Fruit fly (Drosophila melanogaster) whole organism, embryonic: ENCODE results near the gene CG33647.
A peak's percentile ranks its signal among the peaks of the same experiment; 100 is the strongest.

Experiments used
- Atf-2 ChIP-seq: fragments of 200-800 bp; sonication (Bioruptor generic); optimal IDR thresholded peaks from 2 replicates; lab custom pipeline; 2016; ENCODE audit warnings: missing biosample characterization, missing genetic modification characterization
- CG12104 ChIP-seq: fragments of 200-800 bp; sonication (Bioruptor generic); optimal IDR thresholded peaks from 3 replicates; lab custom pipeline; 2016; ENCODE audit warnings: missing biosample characterization, missing genetic modification characterization
- CG12155 ChIP-seq: fragments of 200-800 bp; sonication (Bioruptor generic); optimal IDR thresholded peaks from 3 replicates; lab custom pipeline; 2016; ENCODE audit warnings: missing biosample characterization, missing genetic modification characterization
- CG13296 ChIP-seq: fragments of 200-800 bp; sonication (Bioruptor generic); optimal IDR thresholded peaks from 3 replicates; lab custom pipeline; 2018; ENCODE audit warnings: missing biosample characterization, mild to moderate bottlenecking, missing genetic modification characterization
- CG13424 ChIP-seq: fragments of 200-800 bp; sonication (Bioruptor generic); optimal IDR thresholded peaks from 2 replicates; lab custom pipeline; 2019; ENCODE audit warnings: missing biosample characterization, mild to moderate bottlenecking, missing genetic modification characterization, moderate library complexity
- CG14050 ChIP-seq: fragments of 200-800 bp; sonication (Bioruptor generic); IDR thresholded peaks from 3 replicates; pipeline ENCODE4 v1.3.6; 2022; ENCODE audit warnings: missing biosample characterization, missing genetic modification characterization
- CG1647 ChIP-seq: fragments of 200-800 bp; sonication (Bioruptor generic); optimal IDR thresholded peaks from 3 replicates; lab custom pipeline; 2016; ENCODE audit warnings: missing biosample characterization, missing genetic modification characterization
- CG16779 ChIP-seq: fragments of 200-800 bp; sonication (Bioruptor generic); IDR thresholded peaks from 2 replicates; pipeline ENCODE4 v1.3.6; 2022; ENCODE audit warnings: missing biosample characterization, missing genetic modification characterization
- CG17361 ChIP-seq: fragments of 200-800 bp; sonication (Bioruptor generic); IDR thresholded peaks from 3 replicates; pipeline ENCODE4 v1.3.6; 2022; ENCODE audit warnings: missing biosample characterization, missing genetic modification characterization
- CG17912 ChIP-seq: fragments of 200-800 bp; sonication (Bioruptor generic); optimal IDR thresholded peaks from 2 replicates; lab custom pipeline; 2018; ENCODE audit warnings: missing biosample characterization, mild to moderate bottlenecking, missing genetic modification characterization
- CG18011 ChIP-seq: fragments of 200-800 bp; sonication (Bioruptor generic); optimal IDR thresholded peaks from 2 replicates; lab custom pipeline; 2017; ENCODE audit warnings: missing biosample characterization, missing genetic modification characterization, mild to moderate bottlenecking, moderate library complexity, missing genotype
- CG3281 ChIP-seq: fragments of 200-800 bp; sonication (Bioruptor generic); optimal IDR thresholded peaks from 3 replicates; lab custom pipeline; 2017; ENCODE audit warnings: missing biosample characterization, mild to moderate bottlenecking, missing genetic modification characterization
- CG6765 ChIP-seq: fragments of 200-800 bp; sonication (Bioruptor generic); optimal IDR thresholded peaks from 3 replicates; lab custom pipeline; 2017; ENCODE audit warnings: missing biosample characterization, mild to moderate bottlenecking, missing genetic modification characterization
- CG9797 ChIP-seq: fragments of 200-800 bp; sonication (Bioruptor generic); optimal IDR thresholded peaks from 3 replicates; lab custom pipeline; 2018; ENCODE audit warnings: missing biosample characterization, mild to moderate bottlenecking, missing genetic modification characterization
- CrebB ChIP-seq: fragments of 200-800 bp; sonication (Bioruptor generic); optimal IDR thresholded peaks from 3 replicates; lab custom pipeline; 2018; ENCODE audit warnings: missing biosample characterization, mild to moderate bottlenecking, missing genetic modification characterization
- D19A ChIP-seq: fragments of 200-800 bp; optimal IDR thresholded peaks from 3 replicates; lab custom pipeline; 2019; ENCODE audit warnings: missing biosample characterization, mild to moderate bottlenecking, missing genetic modification characterization, moderate library complexity
- Doc2 ChIP-seq: fragments of 200-800 bp; sonication (Bioruptor generic); IDR thresholded peaks from 2 replicates; pipeline ENCODE4 v1.3.6; 2022; ENCODE audit warnings: missing biosample characterization, missing genetic modification characterization
- Gug ChIP-seq: fragments of 200-800 bp; sonication (Bioruptor generic); IDR thresholded peaks from 4 replicates; pipeline ENCODE4 v1.3.6; 2022; ENCODE audit warnings: missing biosample characterization, missing genetic modification characterization
- HLHmδ ChIP-seq: fragments of 200-800 bp; sonication (Bioruptor generic); optimal IDR thresholded peaks from 2 replicates; lab custom pipeline; 2018; ENCODE audit warnings: missing biosample characterization, mild to moderate bottlenecking, missing genetic modification characterization, moderate library complexity
- Lpt ChIP-seq: fragments of >200 bp; optimal IDR thresholded peaks from 2 replicates; lab custom pipeline; 2018; ENCODE audit warnings: missing biosample characterization, missing genetic modification characterization
- NFAT ChIP-seq: fragments of 200-800 bp; sonication (Bioruptor generic); IDR thresholded peaks from 2 replicates; pipeline ENCODE4 v1.3.6; 2022; ENCODE audit warnings: missing biosample characterization, missing genetic modification characterization
- Opbp ChIP-seq: fragments of 200-800 bp; sonication (Bioruptor generic); IDR thresholded peaks from 3 replicates; pipeline ENCODE4 v1.3.6; 2022; ENCODE audit warnings: missing biosample characterization, missing genetic modification characterization; ENCODE audit not compliant: partially characterized antibody
- Spps ChIP-seq: fragments of 200-800 bp; sonication (Bioruptor generic); optimal IDR thresholded peaks from 2 replicates; lab custom pipeline; 2018; ENCODE audit warnings: missing biosample characterization, mild to moderate bottlenecking, missing genetic modification characterization
- Xrp1 ChIP-seq: fragments of 200-800 bp; sonication (Bioruptor generic); IDR thresholded peaks from 2 replicates; pipeline ENCODE4 v1.3.6; 2022; ENCODE audit warnings: missing biosample characterization, missing genetic modification characterization
- caup ChIP-seq: fragments of 200-800 bp; sonication (Bioruptor generic); optimal IDR thresholded peaks from 3 replicates; lab custom pipeline; 2017; ENCODE audit warnings: missing biosample characterization, mild to moderate bottlenecking, missing genetic modification characterization, moderate library complexity; ENCODE audit not compliant: severe bottlenecking
- chinmo ChIP-seq: fragments of 200-800 bp; sonication (Bioruptor generic); IDR thresholded peaks from 4 replicates; pipeline ENCODE4 v1.3.6; 2022; ENCODE audit warnings: missing biosample characterization, missing genetic modification characterization; ENCODE audit not compliant: partially characterized antibody
- emc ChIP-seq: fragments of 200-800 bp; sonication (Bioruptor generic); optimal IDR thresholded peaks from 2 replicates; lab custom pipeline; 2016; ENCODE audit warnings: missing biosample characterization, missing genetic modification characterization
- eve ChIP-seq, 2 experiments: fragments of >200 bp; optimal IDR thresholded peaks; 2 replicates each; lab custom pipeline; 2017; ENCODE audit warnings: missing biosample characterization in 2 of 2, missing genetic modification characterization in 2 of 2
- ftz-f1 ChIP-seq: fragments of 200-800 bp; sonication (Bioruptor generic); optimal IDR thresholded peaks from 2 replicates; lab custom pipeline; 2016; ENCODE audit warnings: missing biosample characterization, missing genetic modification characterization
- gcm ChIP-seq: fragments of 200-800 bp; sonication (Bioruptor generic); optimal IDR thresholded peaks from 2 replicates; lab custom pipeline; 2019; ENCODE audit warnings: missing biosample characterization, mild to moderate bottlenecking, missing genetic modification characterization, moderate library complexity
- hb ChIP-seq: fragments of 200-800 bp; sonication (Bioruptor generic); IDR thresholded peaks from 3 replicates; pipeline ENCODE4 v1.3.6; 2022; ENCODE audit warnings: missing biosample characterization, missing genetic modification characterization; ENCODE audit not compliant: partially characterized antibody
- lov ChIP-seq, 2 experiments: fragments of 200-800 bp in 1 of 2; fragments of >200 bp in 1 of 2; sonication (Bioruptor generic) in 1 of 2; IDR thresholded peaks in 1 of 2; optimal IDR thresholded peaks in 1 of 2; 2 replicates in 1 of 2; 3 replicates in 1 of 2; pipeline versions ENCODE4 v1.3.6 to Lab custom; 2017 to 2022; ENCODE audit warnings: missing biosample characterization in 1 of 2, missing genetic modification characterization in 1 of 2
- nmo ChIP-seq: fragments of 200-800 bp; sonication (Bioruptor generic); optimal IDR thresholded peaks from 2 replicates; lab custom pipeline; 2018; ENCODE audit warnings: missing biosample characterization, mild to moderate bottlenecking, missing genetic modification characterization, moderate library complexity
- shn ChIP-seq: fragments of 200-800 bp; sonication (Bioruptor generic); optimal IDR thresholded peaks from 3 replicates; lab custom pipeline; 2016; ENCODE audit warnings: missing biosample characterization, missing genetic modification characterization
- sug ChIP-seq: fragments of 200-800 bp; optimal IDR thresholded peaks from 2 replicates; lab custom pipeline; 2019; ENCODE audit warnings: missing biosample characterization, mild to moderate bottlenecking, missing genetic modification characterization, moderate library complexity
- wek ChIP-seq: fragments of 200-800 bp; sonication (Bioruptor generic); optimal IDR thresholded peaks from 3 replicates; lab custom pipeline; 2018; ENCODE audit warnings: missing biosample characterization, mild to moderate bottlenecking, missing genetic modification characterization, moderate library complexity
- wor ChIP-seq: fragments of 200-800 bp; sonication (Bioruptor generic); IDR thresholded peaks from 2 replicates; pipeline ENCODE4 v1.3.6; 2022; ENCODE audit warnings: missing biosample characterization, missing genetic modification characterization
- zfh2 ChIP-seq: fragments of 200-800 bp; sonication (Bioruptor generic); optimal IDR thresholded peaks from 2 replicates; lab custom pipeline; 2016; ENCODE audit warnings: missing biosample characterization, missing genetic modification characterization

CG33647 gene

DNA sequence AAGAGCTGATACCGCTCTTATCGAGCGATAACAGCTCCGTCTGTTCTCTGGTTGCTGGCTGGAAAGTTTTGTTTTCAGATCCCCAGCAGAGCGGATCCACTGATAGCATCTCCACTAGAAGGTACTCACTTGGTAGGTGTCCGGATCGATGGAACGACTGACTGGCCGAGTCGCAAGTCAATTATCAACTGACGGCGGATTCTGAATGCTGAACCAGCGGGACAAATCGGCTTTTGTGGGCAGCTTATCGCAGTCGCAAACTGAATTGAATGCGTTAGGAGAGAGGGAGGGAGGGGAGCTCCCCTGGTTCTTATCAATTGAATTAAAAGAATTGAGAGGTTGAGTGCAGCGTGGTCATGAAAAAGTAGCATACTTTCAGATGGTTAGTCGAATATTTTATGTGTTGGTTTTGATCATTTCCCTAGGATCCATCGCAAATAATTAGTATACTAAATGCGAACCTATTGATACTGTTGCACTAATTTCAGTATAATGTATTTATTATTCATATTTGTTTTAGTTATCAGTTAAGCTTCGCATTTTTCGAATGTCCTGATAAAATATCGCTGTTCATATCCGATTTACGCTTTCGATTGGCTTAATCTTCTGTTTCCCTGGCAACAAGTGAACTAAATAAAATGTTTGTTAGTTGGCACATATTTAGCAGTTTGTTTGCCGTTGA, 32.7 kb downstream of the CG33647 start, which contains the start of the genes Aldh7A1 and CG14085 (continued):
- TF ChIP-seq Opbp (GFP tag; lab: Robert Waterston, UW) (0 out of 3 replicates have a peak, but pooled peaks have one; percentile 30), CrebB (tag; lab: Kevin White, UChicago) (no peak), CG6765 (GFP tag; lab: Kevin White, UChicago) (no peak), eve (GFP tag; optimal IDR thresholded peaks at IDR 0.05; lab: Kevin White, UChicago) (no peak), CG13424 (tag; lab: Kevin White, UChicago) (no peak), CG9797 (no peak), lov (optimal IDR thresholded peaks at IDR 0.05; lab: Kevin White, UChicago) (no peak), lov (GFP tag; IDR thresholded peaks at IDR 0.05; lab: Robert Waterston, UW) (no peak), emc (GFP tag; lab: Kevin White, UChicago) (no peak), NFAT (peak; percentile 57; the same call in 1 of the 2 replicates), CG12104 (GFP tag; lab: Kevin White, UChicago) (no peak), CG1647 (GFP tag; lab: Kevin White, UChicago) (no peak), CG17912 (GFP tag; lab: Kevin White, UChicago) (peak; percentile 30), wor (GFP tag; lab: Robert Waterston, UW) (no peak), CG16779 (no peak), Atf-2 (GFP tag; lab: Kevin White, UChicago) (no peak), zfh2 (GFP tag; lab: Kevin White, UChicago) (no peak), HLHmδ (no peak), Xrp1 (GFP tag; lab: Robert Waterston, UW) (no peak), CG13296 (no peak), CG17361 (GFP tag; lab: Robert Waterston, UW) (no peak), D19A (tag; lab: Kevin White, UChicago) (no peak), CG18011 (no peak), shn (GFP tag; lab: Kevin White, UChicago) (no peak), Lpt (no peak), caup (no peak), CG3281 (GFP tag; lab: Kevin White, UChicago) (no peak), Spps (no peak), hb (GFP tag; lab: Robert Waterston, UW) (no peak), sug (tag; lab: Kevin White, UChicago) (peak; percentile 100), wek (GFP tag; lab: Kevin White, UChicago) (no peak), ftz-f1 (GFP tag; lab: Kevin White, UChicago) (peak; percentile 36)

DNA sequence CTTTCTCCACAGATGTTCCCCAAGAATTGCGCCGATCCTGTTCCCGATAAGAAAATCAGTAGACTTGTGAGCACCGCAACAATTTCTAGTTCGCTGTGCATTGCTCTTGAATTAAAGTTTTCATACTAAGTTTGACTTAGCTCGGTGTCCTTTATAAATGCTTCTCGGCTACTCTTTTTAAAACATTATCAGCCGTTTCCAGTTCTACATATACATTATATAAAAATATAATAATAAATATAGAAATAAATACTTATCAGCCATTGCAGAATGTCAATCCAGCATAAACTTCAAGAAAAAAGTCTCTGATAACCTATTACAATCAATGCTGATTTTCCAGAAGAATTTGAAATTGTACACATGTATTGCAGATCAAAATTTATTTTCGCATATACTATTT, 34.4 kb downstream of the CG33647 start, which contains the start of gene CG14088:
CG14088 (minus strand) TSS at position 101 of the 400 bp plus-strand sequence.
- TF ChIP-seq nmo (GFP tag; lab: Kevin White, UChicago) (no peak), gcm (GFP tag; lab: Kevin White, UChicago) (no peak), CG14050 (GFP tag; lab: Robert Waterston, UW) (no peak), chinmo (GFP tag; lab: Robert Waterston, UW) (no peak), CG12155 (GFP tag; lab: Kevin White, UChicago) (no peak), Gug (GFP tag; lab: Robert Waterston, UW) (no peak), Doc2 (GFP tag; lab: Robert Waterston, UW) (no peak)
